Fruit fly (Drosophila melanogaster) whole organism, embryonic: ENCODE measurements around the gene Rad17.

Experiments used
- BtbVII ChIP-seq: fragments of 200-800 bp; sonication (Bioruptor generic); optimal IDR thresholded peaks from 3 replicates; lab custom pipeline; 2017; ENCODE audit warnings: missing biosample characterization, mild to moderate bottlenecking, missing genetic modification characterization
- CG10274 ChIP-seq: fragments of 200-800 bp; sonication (Bioruptor generic); optimal IDR thresholded peaks from 3 replicates; lab custom pipeline; 2017; ENCODE audit warnings: missing biosample characterization, mild to moderate bottlenecking, missing genetic modification characterization
- CG11247 ChIP-seq: fragments of 200-800 bp; sonication (Bioruptor generic); IDR thresholded peaks from 2 replicates; pipeline ENCODE4 v1.3.6; 2022; ENCODE audit warnings: missing biosample characterization, missing genetic modification characterization
- CG12391 ChIP-seq: fragments of 200-800 bp; sonication (Bioruptor generic); optimal IDR thresholded peaks from 3 replicates; lab custom pipeline; 2018; ENCODE audit warnings: missing biosample characterization, mild to moderate bottlenecking, missing genetic modification characterization, moderate library complexity
- CG13296 ChIP-seq: fragments of 200-800 bp; sonication (Bioruptor generic); optimal IDR thresholded peaks from 3 replicates; lab custom pipeline; 2018; ENCODE audit warnings: missing biosample characterization, mild to moderate bottlenecking, missing genetic modification characterization
- CG14667 ChIP-seq: fragments of 200-800 bp; sonication (Bioruptor generic); IDR thresholded peaks from 2 replicates; pipeline ENCODE4 v1.3.6; 2022; ENCODE audit warnings: missing biosample characterization, missing genetic modification characterization
- CG15269 ChIP-seq: fragments of 200-800 bp; sonication (Bioruptor generic); optimal IDR thresholded peaks from 2 replicates; lab custom pipeline; 2018; ENCODE audit warnings: missing biosample characterization, mild to moderate bottlenecking, missing genetic modification characterization, moderate library complexity
- CG2712 ChIP-seq: fragments of 200-800 bp; optimal IDR thresholded peaks from 3 replicates; lab custom pipeline; 2019; ENCODE audit warnings: missing biosample characterization, mild to moderate bottlenecking, missing genetic modification characterization, moderate library complexity
- CG2875 ChIP-seq: fragments of 200-800 bp; sonication (Bioruptor generic); optimal IDR thresholded peaks from 2 replicates; lab custom pipeline; 2017; ENCODE audit warnings: missing biosample characterization, mild to moderate bottlenecking, missing genetic modification characterization, missing genetic modification reagents
- CG30020 ChIP-seq: fragments of 200-800 bp; optimal IDR thresholded peaks from 2 replicates; lab custom pipeline; 2019; ENCODE audit warnings: missing biosample characterization, mild to moderate bottlenecking, missing genetic modification characterization, moderate library complexity
- CG32772 ChIP-seq: fragments of 200-800 bp; sonication (Bioruptor generic); IDR thresholded peaks from 2 replicates; pipeline ENCODE4 v1.3.6; 2022; ENCODE audit warnings: missing biosample characterization, missing genetic modification characterization
- CG33213 ChIP-seq: fragments of 200-800 bp; sonication (Bioruptor generic); optimal IDR thresholded peaks from 3 replicates; lab custom pipeline; 2016; ENCODE audit warnings: missing biosample characterization, missing genetic modification characterization
- CG34376 ChIP-seq: fragments of 200-800 bp; sonication (Bioruptor generic); optimal IDR thresholded peaks from 2 replicates; lab custom pipeline; 2018; ENCODE audit warnings: missing biosample characterization, mild to moderate bottlenecking, missing genetic modification characterization
- CG34422 ChIP-seq: fragments of 200-800 bp; sonication (Bioruptor generic); IDR thresholded peaks from 3 replicates; pipeline ENCODE4 v1.3.6; 2022; ENCODE audit warnings: missing biosample characterization, missing genetic modification characterization
- CG3726 ChIP-seq: fragments of 200-800 bp; sonication (Bioruptor generic); IDR thresholded peaks from 3 replicates; pipeline ENCODE4, ENCODE4 v1.3.6; 2022; ENCODE audit warnings: missing biosample characterization, missing genetic modification characterization
- CG4617 ChIP-seq: fragments of 200-800 bp; sonication (Bioruptor generic); optimal IDR thresholded peaks from 3 replicates; lab custom pipeline; 2016; ENCODE audit warnings: missing biosample characterization, missing genetic modification characterization, borderline replicate concordance
- CG4730 ChIP-seq: fragments of 200-800 bp; sonication (Bioruptor generic); IDR thresholded peaks from 2 replicates; pipeline ENCODE4 v1.3.6; 2022; ENCODE audit warnings: missing biosample characterization, missing genetic modification characterization
- CG4854 ChIP-seq: fragments of 200-800 bp; sonication (Bioruptor generic); optimal IDR thresholded peaks from 2 replicates; lab custom pipeline; 2016; ENCODE audit warnings: missing biosample characterization, missing genetic modification characterization, inconsistent platforms
- CG6272 ChIP-seq: fragments of 200-800 bp; sonication (Bioruptor generic); IDR thresholded peaks from 2 replicates; pipeline ENCODE4 v1.3.6; 2022; ENCODE audit warnings: missing biosample characterization, missing genetic modification characterization
- CG6813 ChIP-seq: fragments of 200-800 bp; sonication (Bioruptor generic); optimal IDR thresholded peaks from 2 replicates; lab custom pipeline; 2017; ENCODE audit warnings: missing biosample characterization, missing genetic modification characterization, mild to moderate bottlenecking, moderate library complexity, missing genetic modification reagents
- CG7963 ChIP-seq: fragments of 200-800 bp; sonication (Bioruptor generic); IDR thresholded peaks from 3 replicates; pipeline ENCODE4 v1.3.6; 2022; ENCODE audit warnings: missing biosample characterization, missing genetic modification characterization; ENCODE audit not compliant: partially characterized antibody
- CG8765 ChIP-seq: fragments of 200-800 bp; sonication (Bioruptor generic); IDR thresholded peaks from 2 replicates; pipeline ENCODE4 v1.3.6; 2022; ENCODE audit warnings: missing biosample characterization, missing genetic modification characterization
- CG9797 ChIP-seq: fragments of 200-800 bp; sonication (Bioruptor generic); optimal IDR thresholded peaks from 3 replicates; lab custom pipeline; 2018; ENCODE audit warnings: missing biosample characterization, mild to moderate bottlenecking, missing genetic modification characterization
- Dp ChIP-seq: fragments of 200-800 bp; sonication (Bioruptor generic); optimal IDR thresholded peaks from 2 replicates; lab custom pipeline; 2018; ENCODE audit warnings: missing biosample characterization, mild to moderate bottlenecking, missing genetic modification characterization, moderate library complexity
- HLH3B ChIP-seq: fragments of 200-800 bp; sonication (Bioruptor generic); IDR thresholded peaks from 2 replicates; pipeline ENCODE4 v1.3.6; 2022; ENCODE audit warnings: missing biosample characterization, missing genetic modification characterization
- Hr78 ChIP-seq, 2 experiments: fragments of 200-800 bp in 1 of 2; fragments of >200 bp in 1 of 2; sonication (Bioruptor generic) in 1 of 2; optimal IDR thresholded peaks; 2 replicates each; lab custom pipeline; 2017 to 2019; ENCODE audit warnings: missing biosample characterization in 2 of 2, missing genetic modification characterization in 2 of 2, mild to moderate bottlenecking in 1 of 2, moderate library complexity in 1 of 2
- MBD-R2 ChIP-seq: fragments of 200-800 bp; sonication (Bioruptor generic); IDR thresholded peaks from 2 replicates; pipeline ENCODE4 v1.3.6; 2022; ENCODE audit warnings: missing biosample characterization, missing genetic modification characterization
- Meics ChIP-seq: fragments of 200-800 bp; sonication (Bioruptor generic); optimal IDR thresholded peaks from 2 replicates; lab custom pipeline; 2017; ENCODE audit warnings: missing biosample characterization, mild to moderate bottlenecking, missing genetic modification characterization
- Mes4 ChIP-seq: fragments of 200-800 bp; sonication (Bioruptor generic); optimal IDR thresholded peaks from 2 replicates; lab custom pipeline; 2016; ENCODE audit warnings: missing biosample characterization, missing genetic modification characterization
- ato ChIP-seq: fragments of 200-800 bp; sonication (Bioruptor generic); IDR thresholded peaks from 2 replicates; pipeline ENCODE4 v1.3.6; 2022; ENCODE audit warnings: missing biosample characterization, missing genetic modification characterization; ENCODE audit not compliant: partially characterized antibody
- az2 ChIP-seq: fragments of 200-800 bp; sonication (Bioruptor generic); optimal IDR thresholded peaks from 3 replicates; lab custom pipeline; 2016; ENCODE audit warnings: missing biosample characterization, missing genetic modification characterization
- br ChIP-seq: fragments of >200 bp; optimal IDR thresholded peaks from 2 replicates; lab custom pipeline; 2017
- cato ChIP-seq: fragments of 200-800 bp; sonication (Bioruptor generic); optimal IDR thresholded peaks from 2 replicates; lab custom pipeline; 2016; ENCODE audit warnings: missing biosample characterization, missing genetic modification characterization, borderline replicate concordance
- corto ChIP-seq: fragments of 200-800 bp; sonication (Bioruptor generic); optimal IDR thresholded peaks from 2 replicates; lab custom pipeline; 2016; ENCODE audit warnings: missing biosample characterization, mild to moderate bottlenecking, missing genetic modification characterization, moderate library complexity
- croc ChIP-seq: fragments of 200-800 bp; sonication (Bioruptor generic); conservative IDR thresholded peaks from 3 replicates; pipeline ENCODE4 v1.3.6; 2022; ENCODE audit warnings: missing biosample characterization, missing genetic modification characterization
- crol ChIP-seq: fragments of 200-800 bp; sonication (Bioruptor generic); IDR thresholded peaks from 2 replicates; pipeline ENCODE4 v1.3.6; 2022; ENCODE audit warnings: missing biosample characterization, missing genetic modification characterization
- dan ChIP-seq: fragments of 200-800 bp; sonication (Bioruptor generic); IDR thresholded peaks from 2 replicates; pipeline ENCODE4 v1.3.6; 2022; ENCODE audit warnings: missing biosample characterization, missing genetic modification characterization
- emc ChIP-seq: fragments of 200-800 bp; sonication (Bioruptor generic); optimal IDR thresholded peaks from 2 replicates; lab custom pipeline; 2016; ENCODE audit warnings: missing biosample characterization, missing genetic modification characterization
- gcm2 ChIP-seq: fragments of 200-800 bp; sonication (Bioruptor generic); optimal IDR thresholded peaks from 2 replicates; lab custom pipeline; 2016; ENCODE audit warnings: missing biosample characterization, missing genetic modification characterization
- kay ChIP-seq: fragments of 200-800 bp; sonication (Bioruptor generic); optimal IDR thresholded peaks from 2 replicates; lab custom pipeline; 2016; ENCODE audit warnings: missing biosample characterization, missing genetic modification characterization
- lilli ChIP-seq: fragments of 200-800 bp; sonication (Bioruptor generic); optimal IDR thresholded peaks from 3 replicates; lab custom pipeline; 2016; ENCODE audit warnings: missing biosample characterization, missing genetic modification characterization
- luna ChIP-seq: fragments of 200-800 bp; sonication (Bioruptor generic); optimal IDR thresholded peaks from 2 replicates; lab custom pipeline; 2016; ENCODE audit warnings: missing biosample characterization, missing genetic modification characterization
- oc ChIP-seq: fragments of 200-800 bp; sonication (Bioruptor generic); optimal IDR thresholded peaks from 2 replicates; lab custom pipeline; 2018; ENCODE audit warnings: missing biosample characterization, mild to moderate bottlenecking, missing genetic modification characterization, moderate library complexity
- onecut ChIP-seq: fragments of 200-800 bp; sonication (Bioruptor generic); IDR thresholded peaks from 2 replicates; pipeline ENCODE4 v1.3.6; 2022; ENCODE audit warnings: missing biosample characterization, missing genetic modification characterization
- pnt ChIP-seq: fragments of 200-800 bp; sonication (Bioruptor generic); optimal IDR thresholded peaks from 3 replicates; lab custom pipeline; 2016; ENCODE audit warnings: missing biosample characterization, missing genetic modification characterization
- sc ChIP-seq, 3 experiments: fragments of >200 bp in 2 of 3; fragments of 200-800 bp in 1 of 3; sonication (Bioruptor generic) in 1 of 3; optimal IDR thresholded peaks; 2 replicates in 2 of 3; 3 replicates in 1 of 3; lab custom pipeline; 2017; ENCODE audit warnings: mild to moderate bottlenecking in 1 of 3, missing biosample characterization in 1 of 3, missing genetic modification characterization in 1 of 3, missing genetic modification reagents in 1 of 3
- sima ChIP-seq: fragments of 200-800 bp; sonication (Bioruptor generic); optimal IDR thresholded peaks from 2 replicates; lab custom pipeline; 2016; ENCODE audit warnings: missing biosample characterization, missing genetic modification characterization
- sqz ChIP-seq: fragments of 200-800 bp; sonication (Bioruptor generic); optimal IDR thresholded peaks from 3 replicates; lab custom pipeline; 2018; ENCODE audit warnings: missing biosample characterization, mild to moderate bottlenecking, missing genetic modification characterization
- vnd ChIP-seq: fragments of 200-800 bp; sonication (Bioruptor generic); IDR thresholded peaks from 3 replicates; pipeline ENCODE4 v1.3.6; 2022; ENCODE audit warnings: missing biosample characterization, missing genetic modification characterization; ENCODE audit not compliant: partially characterized antibody
- wek ChIP-seq: fragments of 200-800 bp; sonication (Bioruptor generic); optimal IDR thresholded peaks from 3 replicates; lab custom pipeline; 2018; ENCODE audit warnings: missing biosample characterization, mild to moderate bottlenecking, missing genetic modification characterization, moderate library complexity
- wor ChIP-seq: fragments of 200-800 bp; sonication (Bioruptor generic); IDR thresholded peaks from 2 replicates; pipeline ENCODE4 v1.3.6; 2022; ENCODE audit warnings: missing biosample characterization, missing genetic modification characterization

The Rad17 gene

dm6 chr3R:14670840-14671239 is 7.8 kb upstream of the Rad17 start (continued):
- TF ChIP-seq vnd (GFP tag; lab: Robert Waterston, UW) (no peak), CG2712 (peak; percentile 79), Meics (GFP tag; lab: Kevin White, UChicago) (no peak), lilli (no peak), cato (GFP tag; lab: Kevin White, UChicago) (no peak), CG4854 (GFP tag; lab: Kevin White, UChicago) (no peak), CG4617 (GFP tag; lab: Kevin White, UChicago) (no peak), HLH3B (GFP tag; lab: Robert Waterston, UW) (no peak), CG6813 (peak; percentile 91), dan (GFP tag; lab: Robert Waterston, UW) (no peak), CG34422 (no peak), CG6272 (GFP tag; lab: Robert Waterston, UW) (no peak), CG15269 (no peak), kay (GFP tag; lab: Kevin White, UChicago) (no peak), crol (GFP tag; lab: Robert Waterston, UW) (no peak), CG3726 (no peak), CG33213 (GFP tag; lab: Kevin White, UChicago) (no peak), emc (no peak), corto (GFP tag; lab: Kevin White, UChicago) (no peak), CG13296 (no peak), gcm2 (no peak), CG11247 (GFP tag; lab: Robert Waterston, UW) (no peak), az2 (GFP tag; lab: Kevin White, UChicago) (no peak), luna (GFP tag; lab: Kevin White, UChicago) (no peak), CG34376 (GFP tag; lab: Kevin White, UChicago) (no peak), CG2875 (GFP tag; lab: Kevin White, UChicago) (peak; percentile 51), BtbVII (GFP tag; lab: Kevin White, UChicago) (peak; percentile 72), MBD-R2 (GFP tag; lab: Robert Waterston, UW) (no peak), croc (GFP tag; lab: Robert Waterston, UW) (no peak), CG12391 (tag; lab: Kevin White, UChicago) (peak; percentile 34), CG8765 (GFP tag; lab: Robert Waterston, UW) (no peak), CG14667 (GFP tag; lab: Robert Waterston, UW) (no peak), Hr78 (GFP tag; optimal IDR thresholded peaks at IDR 0.05; lab: Kevin White, UChicago) (peak in 1 of 2 experiments; percentile 89), CG30020 (tag; lab: Kevin White, UChicago) (no peak), onecut (peak; percentile 57; the same call in 1 of the 2 replicates), CG9797 (peak; percentile 9), Dp (GFP tag; lab: Kevin White, UChicago) (no peak), br (lab: Kevin White, UChicago) (no peak), ato (GFP tag; lab: Robert Waterston, UW) (no peak), pnt (GFP tag; lab: Kevin White, UChicago) (no peak), sc (optimal IDR thresholded peaks at IDR 0.05; lab: Kevin White, UChicago) (no peak), sc (GFP tag; optimal IDR thresholded peaks at IDR 0.05; lab: Kevin White, UChicago) (peak; percentile 43), CG4730 (GFP tag; lab: Robert Waterston, UW) (no peak), wor (GFP tag; lab: Robert Waterston, UW) (no peak), Mes4 (GFP tag; lab: Kevin White, UChicago) (no peak), sima (no peak), wek (GFP tag; lab: Kevin White, UChicago) (peak; percentile 75), oc (tag; lab: Kevin White, UChicago) (no peak), sqz (GFP tag; lab: Kevin White, UChicago) (no peak), CG10274 (GFP tag; lab: Kevin White, UChicago) (peak; percentile 3), CG32772 (no peak), CG7963 (GFP tag; lab: Robert Waterston, UW) (no peak)
